Worm (Caenorhabditis elegans) whole organism, late embryonic: Measurements from ENCODE around the gene F35G2.1.

Experiments used
- ceh-9 ChIP-seq: sonication (generic microtip); optimal IDR thresholded peaks from 2 replicates; lab custom pipeline; 2016; ENCODE audit warnings: mild to moderate bottlenecking, missing genetic modification characterization, inconsistent platforms, missing compliant biosample characterization
- fkh-10 ChIP-seq: fragments of 150-350 bp; optimal IDR thresholded peaks from 2 replicates; lab custom pipeline; 2014; ENCODE audit warnings: missing biosample characterization, missing genetic modification reagents, missing genetic modification characterization
- lim-6 ChIP-seq: sonication (generic microtip); optimal IDR thresholded peaks from 2 replicates; lab custom pipeline; 2016; ENCODE audit warnings: missing genetic modification characterization, missing compliant biosample characterization

- TF ChIP-seq ceh-9 (tag; lab: Kevin White, UChicago) (no peak), fkh-10 (GFP tag; lab: Kevin White, UChicago) (no peak), lim-6 (tag; lab: Kevin White, UChicago) (no peak)
Observed at ce11 chrIV:12236011-12236410, 33.0 kb downstream of the F35G2.1 start, which contains the start of gene sre-16.
